Worm (Caenorhabditis elegans): ENCODE measurements around the gene F53A2.9.

ce11 chrIII:13383159-13383558 lies 24.0 kb upstream of the F53A2.9 start:
- no peak for TF ChIP-seq ztf-11 (tag; optimal IDR thresholded peaks at IDR 0.05)
- TF ChIP-seq R02D3.7 (tag; optimal IDR thresholded peaks at IDR 0.05): no peak
- no peak for TF ChIP-seq sma-3 (GFP tag; optimal IDR thresholded peaks at IDR 0.05)
- no peak for TF ChIP-seq gmeb-1 (tag; optimal IDR thresholded peaks at IDR 0.05)
- TF ChIP-seq nhr-25 (tag; optimal IDR thresholded peaks at IDR 0.05): no peak
- no peak for TF ChIP-seq ZK546.5 (tag; optimal IDR thresholded peaks at IDR 0.05)
